Fruit fly (Drosophila melanogaster): Measurements from ENCODE around the gene mad2.

- TF ChIP-seq usp (GFP tag; optimal IDR thresholded peaks at IDR 0.05) (no peak), pan (optimal IDR thresholded peaks at IDR 0.05) (no peak), EcR (GFP tag; optimal IDR thresholded peaks at IDR 0.05) (no peak), CG8478 (optimal IDR thresholded peaks at IDR 0.05) (no peak), psq (optimal IDR thresholded peaks at IDR 0.05) (no peak)
Measured at dm6 chr3L:5820039-5820438, 7.1 kb upstream of the mad2 start.
